Fruit fly (Drosophila melanogaster): Measurements from ENCODE around the gene CtsL4.
A peak's percentile ranks its signal among the peaks of the same experiment; 100 is the strongest.

The CtsL4 gene

dm6 chr2L:10381890-10382450 is 25.6 kb upstream of the CtsL4 start, which contains the start of gene CG5096 (continued):
- TF ChIP-seq pho (GFP tag; optimal IDR thresholded peaks at IDR 0.05) (peak; percentile 84), H15 (GFP tag; IDR thresholded peaks at IDR 0.05) (peak; percentile 82; the same call in 2 of the 3 replicates), bsh (GFP tag; optimal IDR thresholded peaks at IDR 0.05) (peak in 1 of 2 experiments; percentile 90), zen (tag; optimal IDR thresholded peaks at IDR 0.05) (peak; percentile 66), Antp (GFP tag; optimal IDR thresholded peaks at IDR 0.05) (peak; percentile 48), CG7786 (GFP tag; optimal IDR thresholded peaks at IDR 0.05) (peak; percentile 84), Xbp1 (GFP tag; optimal IDR thresholded peaks at IDR 0.05) (peak; percentile 78), CG8359 (GFP tag; optimal IDR thresholded peaks at IDR 0.05; ENCODE audit: borderline replicate concordance) (peak; percentile 49), CG43689 (GFP tag; IDR thresholded peaks at IDR 0.05) (no peak), esg (GFP tag; conservative IDR thresholded peaks at IDR 0.05) (peak; percentile 82), hth (optimal IDR thresholded peaks at IDR 0.05) (no peak), CG2889 (GFP tag; IDR thresholded peaks at IDR 0.05) (peak; percentile 93), CG16813 (GFP tag; IDR thresholded peaks at IDR 0.05; ENCODE audit: partially characterized antibody) (no peak), CG10462 (GFP tag; optimal IDR thresholded peaks at IDR 0.05) (peak; percentile 52), so (GFP tag; IDR thresholded peaks at IDR 0.05) (peak; percentile 93), Trl (optimal IDR thresholded peaks at IDR 0.05) (no peak), Trl (GFP tag; optimal IDR thresholded peaks at IDR 0.05) (peak; percentile 74), CG4820 (GFP tag; optimal IDR thresholded peaks at IDR 0.05) (peak; percentile 67), GATAe (GFP tag; conservative IDR thresholded peaks at IDR 0.05) (peak; percentile 100), CG11247 (GFP tag; IDR thresholded peaks at IDR 0.05) (no peak; the same call in 1 of the 2 replicates), nerfin-2 (GFP tag; IDR thresholded peaks at IDR 0.05; ENCODE audit: partially characterized antibody) (no peak), CG13123 (GFP tag; optimal IDR thresholded peaks at IDR 0.05) (peak; percentile 71), CG10267 (tag; optimal IDR thresholded peaks at IDR 0.05) (peak; percentile 80), aop (GFP tag; IDR thresholded peaks at IDR 0.05) (no peak), Gsc (GFP tag; IDR thresholded peaks at IDR 0.05) (no peak), fru (optimal IDR thresholded peaks at IDR 0.05) (no peak), CG2678 (tag; optimal IDR thresholded peaks at IDR 0.05) (peak; percentile 97), pzg (GFP tag; optimal IDR thresholded peaks at IDR 0.05) (peak; percentile 10), Usf (GFP tag; optimal IDR thresholded peaks at IDR 0.05) (peak; percentile 49), Max (GFP tag; optimal IDR thresholded peaks at IDR 0.05) (peak; percentile 70), ato (GFP tag; IDR thresholded peaks at IDR 0.05; ENCODE audit: partially characterized antibody) (no peak), CG14014 (GFP tag; IDR thresholded peaks at IDR 0.05) (peak; percentile 92), unc-4 (GFP tag; IDR thresholded peaks at IDR 0.05; ENCODE audit: partially characterized antibody) (no peak), TFAM (GFP tag; optimal IDR thresholded peaks at IDR 0.05) (no peak), Blimp-1 (GFP tag; optimal IDR thresholded peaks at IDR 0.05) (peak; percentile 85), CG7271 (tag; optimal IDR thresholded peaks at IDR 0.05) (no peak), jumu (GFP tag; optimal IDR thresholded peaks at IDR 0.05) (peak; percentile 53), sug (tag; optimal IDR thresholded peaks at IDR 0.05) (peak; percentile 89), CG8281 (tag; optimal IDR thresholded peaks at IDR 0.05) (peak; percentile 72), CG12391 (tag; optimal IDR thresholded peaks at IDR 0.05) (peak; percentile 91), Lhr (GFP tag; optimal IDR thresholded peaks at IDR 0.05) (no peak), CG1529 (GFP tag; optimal IDR thresholded peaks at IDR 0.05) (peak; percentile 74), CG11504 (tag; optimal IDR thresholded peaks at IDR 0.05) (peak; percentile 92), CG10565 (GFP tag; optimal IDR thresholded peaks at IDR 0.05) (no peak), CG5180 (GFP tag; optimal IDR thresholded peaks at IDR 0.05) (peak; percentile 78), ac (GFP tag; optimal IDR thresholded peaks at IDR 0.05) (no peak), nerfin-1 (tag; optimal IDR thresholded peaks at IDR 0.05) (peak; percentile 82), mld (GFP tag; IDR thresholded peaks at IDR 0.05; ENCODE audit: partially characterized antibody) (no peak), CG1233 (GFP tag; optimal IDR thresholded peaks at IDR 0.05) (peak; percentile 84), CG6765 (GFP tag; optimal IDR thresholded peaks at IDR 0.05) (peak; percentile 83)
